Worm (Caenorhabditis elegans) whole organism, young adult: ENCODE data around the gene acc-3.

Source experiments
- F10E7.11 ChIP-seq: sonication (generic microtip); optimal IDR thresholded peaks from 2 replicates; lab custom pipeline; 2017; ENCODE audit warnings: mild to moderate bottlenecking, missing genetic modification characterization, moderate library complexity, missing compliant biosample characterization
- attf-6 ChIP-seq: fragments of 200-800 bp; sonication (Bioruptor generic); IDR thresholded peaks from 2 replicates; pipeline ENCODE4 v1.3.6; 2022; ENCODE audit warnings: missing genetic modification reagents, missing genetic modification characterization, missing compliant biosample characterization
- cebp-1 ChIP-seq, 2 experiments: fragments of 200-800 bp in 1 of 2; sonication (Bioruptor generic) in 1 of 2; sonication (generic microtip) in 1 of 2; IDR thresholded peaks in 1 of 2; optimal IDR thresholded peaks in 1 of 2; 2 replicates each; pipeline versions ENCODE4 v1.3.6 to Lab custom; 2017 to 2022; ENCODE audit warnings: missing compliant biosample characterization in 2 of 2, missing genetic modification characterization in 2 of 2, mild to moderate bottlenecking in 1 of 2, missing genetic modification reagents in 1 of 2, moderate library complexity in 1 of 2
- die-1 ChIP-seq: sonication (generic microtip); optimal IDR thresholded peaks from 2 replicates; lab custom pipeline; 2016; ENCODE audit warnings: missing genotype, mild to moderate bottlenecking, missing genetic modification characterization, missing compliant biosample characterization
- egl-44 ChIP-seq: fragments of 200-800 bp; sonication (Bioruptor generic); IDR thresholded peaks from 2 replicates; pipeline ENCODE4 v1.3.6; 2022; ENCODE audit warnings: missing genetic modification reagents, missing genetic modification characterization, missing compliant biosample characterization
- hsf-1 ChIP-seq: fragments of 200-800 bp; sonication (Bioruptor generic); IDR thresholded peaks from 2 replicates; pipeline ENCODE4 v1.3.6; 2022; ENCODE audit warnings: missing genetic modification reagents, missing genetic modification characterization, missing compliant biosample characterization
- nhr-120 ChIP-seq: fragments of 200-800 bp; sonication (Bioruptor generic); IDR thresholded peaks from 2 replicates; pipeline ENCODE4 v1.3.6; 2022; ENCODE audit warnings: missing genetic modification characterization, missing compliant biosample characterization
- nhr-90 ChIP-seq: sonication (generic microtip); optimal IDR thresholded peaks from 2 replicates; lab custom pipeline; 2016; ENCODE audit warnings: missing genotype, mild to moderate bottlenecking, missing genetic modification characterization, missing compliant biosample characterization
- pha-4 ChIP-seq: fragments of 150-350 bp; sonication (generic microtip); optimal IDR thresholded peaks from 2 replicates; lab custom pipeline; 2014; ENCODE audit warnings: missing biosample characterization, missing genetic modification reagents, missing genetic modification characterization
- sea-2 ChIP-seq: fragments of 200-800 bp; sonication (Bioruptor generic); IDR thresholded peaks from 2 replicates; pipeline ENCODE4 v1.3.6; 2022; ENCODE audit warnings: missing genetic modification characterization, missing compliant biosample characterization
- unc-130 ChIP-seq: sonication (generic microtip); optimal IDR thresholded peaks from 2 replicates; lab custom pipeline; 2016; ENCODE audit warnings: missing genetic modification reagents, missing genetic modification characterization, missing compliant biosample characterization
- ztf-18 ChIP-seq: sonication (generic microtip); optimal IDR thresholded peaks from 2 replicates; lab custom pipeline; 2016; ENCODE audit warnings: missing genotype, mild to moderate bottlenecking, missing genetic modification characterization, missing compliant biosample characterization

ce11 chrX:4682616-4683015 lies 44.7 kb downstream of the acc-3 start, which contains the start of gene K02G10.15:
- TF ChIP-seq ztf-18 (no peak), nhr-120 (GFP tag; lab: Robert Waterston, UW) (no peak), die-1 (tag; lab: Kevin White, UChicago) (no peak), hsf-1 (no peak), F10E7.11 (tag; lab: Kevin White, UChicago) (no peak), attf-6 (GFP tag; lab: Robert Waterston, UW) (no peak), nhr-90 (tag; lab: Kevin White, UChicago) (no peak), egl-44 (GFP tag; lab: Robert Waterston, UW) (no peak), cebp-1 (GFP tag; IDR thresholded peaks at IDR 0.05; lab: Robert Waterston, UW) (no peak), cebp-1 (tag; optimal IDR thresholded peaks at IDR 0.05; lab: Kevin White, UChicago) (no peak), sea-2 (GFP tag; lab: Robert Waterston, UW) (no peak), pha-4 (no peak), unc-130 (GFP tag; lab: Kevin White, UChicago) (no peak)
